Fruit fly (Drosophila melanogaster): ENCODE data around the gene CG2961.

The CG2961 gene

dm6 chrX:10219039-10219438 is 13.8 kb downstream of the CG2961 start, which contains the start of gene CG15308:
Gene CG15308, minus strand, starts transcription at chrX:10219139.
- no peak for TF ChIP-seq Myc (optimal IDR thresholded peaks at IDR 0.05)
- no peak for TF ChIP-seq Sp1 (GFP tag; optimal IDR thresholded peaks at IDR 0.05)
- no peak for TF ChIP-seq br (GFP tag; optimal IDR thresholded peaks at IDR 0.05)
- no peak for TF ChIP-seq dmrt93B (GFP tag; optimal IDR thresholded peaks at IDR 0.05)
- TF ChIP-seq foxo (GFP tag; optimal IDR thresholded peaks at IDR 0.05): no peak
- TF ChIP-seq CrebA (GFP tag; optimal IDR thresholded peaks at IDR 0.05; ENCODE audit: borderline replicate concordance): no peak
- TF ChIP-seq sage (GFP tag; optimal IDR thresholded peaks at IDR 0.05): no peak
- TF ChIP-seq h (GFP tag; optimal IDR thresholded peaks at IDR 0.05): no peak
- TF ChIP-seq psq (GFP tag; optimal IDR thresholded peaks at IDR 0.05): no peak
- TF ChIP-seq tai (GFP tag; optimal IDR thresholded peaks at IDR 0.05): no peak
- no peak for TF ChIP-seq ey (GFP tag; optimal IDR thresholded peaks at IDR 0.05)
- TF ChIP-seq lola (GFP tag; optimal IDR thresholded peaks at IDR 0.05): no peak
- TF ChIP-seq Vsx2 (GFP tag; optimal IDR thresholded peaks at IDR 0.05; ENCODE audit: partially characterized antibody): no peak
- no peak for TF ChIP-seq dl (GFP tag; optimal IDR thresholded peaks at IDR 0.05; ENCODE audit: insufficient read depth in 1 of 2, partially characterized antibody in 2 of 2)
- no peak for TF ChIP-seq Abd-B (GFP tag; optimal IDR thresholded peaks at IDR 0.05)
- no peak for TF ChIP-seq pan (optimal IDR thresholded peaks at IDR 0.05)

DNA sequence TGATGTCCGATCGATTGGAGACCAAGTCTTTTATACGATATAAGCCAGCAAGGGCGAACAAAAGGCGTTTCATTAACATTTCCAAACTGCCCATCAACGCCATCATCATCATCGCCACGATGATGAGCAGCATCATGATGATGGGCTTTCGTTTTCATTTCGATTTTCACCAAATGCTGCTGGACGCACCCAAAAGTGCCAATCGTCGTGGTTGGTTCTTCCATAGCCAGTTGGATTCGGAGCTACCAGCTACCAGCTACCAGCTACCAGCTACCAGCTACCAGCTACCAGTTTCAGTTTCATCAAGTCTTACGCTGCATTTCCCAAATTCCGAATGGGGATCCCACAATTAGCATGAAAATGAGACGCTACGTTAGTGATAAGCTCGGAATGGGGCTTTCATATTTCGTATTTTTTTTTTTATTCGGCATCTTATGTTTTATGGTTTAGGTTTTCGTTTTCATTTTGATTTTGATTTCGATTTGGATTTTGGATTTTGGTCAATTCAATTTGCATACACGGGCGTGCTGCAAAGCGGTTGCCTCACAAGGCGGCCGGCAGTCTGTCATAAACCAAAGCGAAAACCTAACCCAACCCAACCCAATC is 16.1 kb downstream of the CG2961 start, which contains the start of gene CG2962:
Gene CG2962, minus strand, starts transcription at position 9 of the 606 bp plus-strand sequence.
- TF ChIP-seq Rel (GFP tag; optimal IDR thresholded peaks at IDR 0.05) (no peak), Rel (tag; optimal IDR thresholded peaks at IDR 0.05) (peak; percentile 18), CrebA (GFP tag; optimal IDR thresholded peaks at IDR 0.05; ENCODE audit: borderline replicate concordance) (no peak)

DNA sequence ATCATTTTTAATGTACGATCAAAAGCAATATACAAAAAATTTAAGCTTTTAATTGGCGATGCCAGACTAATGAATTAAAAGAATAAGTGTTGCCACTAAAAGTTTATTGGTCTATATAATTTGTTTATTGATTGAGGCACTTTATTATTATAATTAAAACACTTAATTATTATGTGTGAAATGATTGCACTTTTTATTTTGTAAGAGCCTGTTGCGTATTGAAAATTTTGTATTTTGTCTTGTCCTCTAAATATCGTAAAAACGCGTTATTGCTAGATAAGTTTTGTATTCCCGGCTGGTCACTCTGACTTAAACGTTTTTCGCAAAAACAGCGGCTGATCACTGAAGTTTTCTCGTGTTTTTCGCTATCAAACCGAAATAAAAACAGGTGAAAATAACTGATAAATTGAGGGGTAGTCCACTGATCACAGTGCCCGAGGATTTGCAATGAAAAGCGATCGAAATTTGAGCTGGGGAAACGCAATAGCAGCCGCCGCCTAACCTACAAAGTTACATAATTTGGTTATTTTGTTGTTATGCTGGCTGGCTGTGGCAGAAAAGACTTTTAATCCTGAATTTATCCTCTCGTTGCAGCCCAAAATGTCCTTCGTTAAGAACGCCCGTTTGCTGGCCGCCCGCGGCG is 20.1 kb downstream of the CG2961 start, which contains the start of gene ATPsyndelta:
Gene ATPsyndelta, plus strand, starts transcription at position 284 of the 643 bp plus-strand sequence.
- TF ChIP-seq Mio (GFP tag; optimal IDR thresholded peaks at IDR 0.05): no peak
- no peak for TF ChIP-seq tai (GFP tag; optimal IDR thresholded peaks at IDR 0.05)
- TF ChIP-seq dmrt93B (GFP tag; optimal IDR thresholded peaks at IDR 0.05): no peak
- no peak for TF ChIP-seq fru (GFP tag; optimal IDR thresholded peaks at IDR 0.05)
- TF ChIP-seq usp (GFP tag; optimal IDR thresholded peaks at IDR 0.05): no peak
- no peak for TF ChIP-seq CG9705 (GFP tag; optimal IDR thresholded peaks at IDR 0.05)
- TF ChIP-seq pan (optimal IDR thresholded peaks at IDR 0.05): no peak
- TF ChIP-seq dsf (GFP tag; optimal IDR thresholded peaks at IDR 0.05; ENCODE audit: borderline replicate concordance): no peak
- TF ChIP-seq Dfd (GFP tag; optimal IDR thresholded peaks at IDR 0.05): no peak
- no peak for TF ChIP-seq Jra (GFP tag; optimal IDR thresholded peaks at IDR 0.05)
- TF ChIP-seq CrebA (GFP tag; optimal IDR thresholded peaks at IDR 0.05; ENCODE audit: borderline replicate concordance): no peak

DNA sequence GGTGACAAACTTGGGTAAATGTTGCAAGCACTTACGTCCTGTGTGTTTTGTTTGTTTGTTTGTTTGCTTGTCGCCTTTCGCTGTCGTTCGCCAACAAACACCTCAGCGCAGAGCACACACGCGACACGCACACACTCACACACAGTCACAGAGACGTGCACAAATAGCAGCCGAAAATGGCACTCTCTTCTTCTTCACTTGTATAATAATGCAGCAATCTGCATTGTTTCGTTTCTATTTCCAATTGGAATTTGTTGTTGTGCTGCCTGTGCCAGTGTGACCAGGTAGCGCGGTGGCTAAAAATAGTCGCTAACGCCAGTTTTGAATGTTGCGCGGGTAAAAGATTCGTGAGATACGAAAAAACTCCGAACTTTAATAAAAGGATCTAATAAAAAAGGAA is 20.8 kb downstream of the CG2961 start, which contains the start of gene Ypel:
Gene Ypel, minus strand, starts transcription at position 257 of the 400 bp plus-strand sequence.
- no peak for TF ChIP-seq Rel (GFP tag; optimal IDR thresholded peaks at IDR 0.05)
- peak; percentile 20 for TF ChIP-seq Rel (tag; optimal IDR thresholded peaks at IDR 0.05)
- TF ChIP-seq psq (GFP tag; optimal IDR thresholded peaks at IDR 0.05): no peak

- TF ChIP-seq br (GFP tag; optimal IDR thresholded peaks at IDR 0.05) (peak; percentile 74), lola (GFP tag; optimal IDR thresholded peaks at IDR 0.05) (no peak), sage (GFP tag; optimal IDR thresholded peaks at IDR 0.05) (peak; percentile 2), foxo (GFP tag; optimal IDR thresholded peaks at IDR 0.05) (peak in 1 of 2 experiments; percentile 84), HLH106 (tag; optimal IDR thresholded peaks at IDR 0.05) (peak; percentile 90), Sp1 (GFP tag; optimal IDR thresholded peaks at IDR 0.05) (peak; percentile 88), Jra (GFP tag; optimal IDR thresholded peaks at IDR 0.05) (peak; percentile 1), Dif (GFP tag; optimal IDR thresholded peaks at IDR 0.05; ENCODE audit: partially characterized antibody) (peak; percentile 75), N (GFP tag; optimal IDR thresholded peaks at IDR 0.05) (no peak), h (GFP tag; optimal IDR thresholded peaks at IDR 0.05) (peak; percentile 83), usp (GFP tag; optimal IDR thresholded peaks at IDR 0.05) (no peak), Abd-B (GFP tag; optimal IDR thresholded peaks at IDR 0.05) (no peak), CG32264 (GFP tag; optimal IDR thresholded peaks at IDR 0.05) (peak; percentile 71), Hr78 (GFP tag; optimal IDR thresholded peaks at IDR 0.05) (no peak), pan (optimal IDR thresholded peaks at IDR 0.05) (no peak), CG9705 (GFP tag; optimal IDR thresholded peaks at IDR 0.05) (peak; percentile 25), sv (GFP tag; optimal IDR thresholded peaks at IDR 0.05) (no peak), brk (GFP tag; optimal IDR thresholded peaks at IDR 0.05) (no peak), tai (GFP tag; optimal IDR thresholded peaks at IDR 0.05) (peak; percentile 11), psq (GFP tag; optimal IDR thresholded peaks at IDR 0.05) (peak; percentile 85), Vsx2 (GFP tag; optimal IDR thresholded peaks at IDR 0.05; ENCODE audit: partially characterized antibody) (no peak), dsf (GFP tag; optimal IDR thresholded peaks at IDR 0.05; ENCODE audit: borderline replicate concordance) (no peak), Myc (optimal IDR thresholded peaks at IDR 0.05) (no peak), OdsH (GFP tag; optimal IDR thresholded peaks at IDR 0.05) (peak; percentile 81), fru (GFP tag; optimal IDR thresholded peaks at IDR 0.05) (peak; percentile 84), ey (GFP tag; optimal IDR thresholded peaks at IDR 0.05) (peak; percentile 85), rgr (GFP tag; optimal IDR thresholded peaks at IDR 0.05) (peak; percentile 76), Dfd (GFP tag; optimal IDR thresholded peaks at IDR 0.05) (no peak), Hnf4 (GFP tag; optimal IDR thresholded peaks at IDR 0.05) (peak; percentile 25)
Measured at dm6 chrX:10211128-10211914, 21.6 kb downstream of the CG2961 start.
